Worm (Caenorhabditis elegans) whole organism, L4/young adult: ENCODE measurements around the gene pho-12.

Experiments used
- W03F9.2 ChIP-seq: fragments of 150-350 bp; optimal IDR thresholded peaks from 2 replicates; lab custom pipeline; 2014; ENCODE audit warnings: missing biosample characterization, missing genetic modification characterization
- dao-5 ChIP-seq: sonication (generic microtip); optimal IDR thresholded peaks from 2 replicates; lab custom pipeline; 2016; ENCODE audit warnings: missing genotype, missing genetic modification characterization, moderate library complexity, missing compliant biosample characterization
- him-1 ChIP-seq: sonication (generic microtip); optimal IDR thresholded peaks from 2 replicates; lab custom pipeline; 2016; ENCODE audit warnings: missing genotype, missing genetic modification reagents, missing genetic modification characterization, missing compliant biosample characterization

ce11 chrII:5042381-5042930 is 18.2 kb downstream of the pho-12 start:
- TF ChIP-seq him-1 (tag; lab: Kevin White, UChicago) (no peak), dao-5 (no peak), W03F9.2 (tag; lab: Kevin White, UChicago) (no peak)
